Worm (Caenorhabditis elegans) whole organism, midembryonic: Measurements from ENCODE around the gene sex-1.

Experiments
- T22C8.4 ChIP-seq: fragments of 200-800 bp; sonication (Bioruptor generic); IDR thresholded peaks from 2 replicates; pipeline ENCODE4 v1.3.6; 2022; ENCODE audit warnings: missing genetic modification characterization, missing compliant biosample characterization
- cog-1 ChIP-seq: sonication (generic microtip); optimal IDR thresholded peaks from 2 replicates; lab custom pipeline; 2016; ENCODE audit warnings: missing genetic modification characterization, missing compliant biosample characterization
- flt-1 ChIP-seq: fragments of 200-800 bp; sonication (Bioruptor generic); IDR thresholded peaks from 2 replicates; pipeline ENCODE4 v1.3.6; 2022; ENCODE audit warnings: missing genetic modification characterization, missing compliant biosample characterization
- klf-2 ChIP-seq: fragments of 200-800 bp; sonication (Bioruptor generic); conservative IDR thresholded peaks from 2 replicates; pipeline ENCODE4 v1.3.6; 2022; ENCODE audit warnings: missing genetic modification reagents, missing genetic modification characterization, missing compliant biosample characterization
- med-1 ChIP-seq: sonication (generic microtip); optimal IDR thresholded peaks from 2 replicates; lab custom pipeline; 2017; ENCODE audit warnings: missing genetic modification characterization, mild to moderate bottlenecking, missing compliant biosample characterization, antibody characterized with exemption, missing genetic modification reagents; ENCODE audit not compliant: insufficient read depth
- ref-1 ChIP-seq: fragments of 200-800 bp; sonication (Bioruptor generic); conservative IDR thresholded peaks from 2 replicates; pipeline ENCODE4 v1.3.6; 2022; ENCODE audit warnings: missing genetic modification reagents, missing genetic modification characterization, missing compliant biosample characterization
- tab-1 ChIP-seq: fragments of 200-800 bp; sonication (Bioruptor generic); IDR thresholded peaks from 2 replicates; pipeline ENCODE4 v1.3.6; 2022; ENCODE audit warnings: missing genetic modification characterization, missing compliant biosample characterization
- ztf-23 ChIP-seq: fragments of 200-800 bp; sonication (Bioruptor generic); IDR thresholded peaks from 2 replicates; pipeline ENCODE4 v1.3.6; 2022; ENCODE audit warnings: missing genetic modification reagents, missing genetic modification characterization, missing compliant biosample characterization
- ztf-29 ChIP-seq: fragments of 200-800 bp; sonication (Bioruptor generic); IDR thresholded peaks from 2 replicates; pipeline ENCODE4 v1.3.6; 2022; ENCODE audit warnings: missing genetic modification reagents, missing genetic modification characterization, missing compliant biosample characterization

DNA sequence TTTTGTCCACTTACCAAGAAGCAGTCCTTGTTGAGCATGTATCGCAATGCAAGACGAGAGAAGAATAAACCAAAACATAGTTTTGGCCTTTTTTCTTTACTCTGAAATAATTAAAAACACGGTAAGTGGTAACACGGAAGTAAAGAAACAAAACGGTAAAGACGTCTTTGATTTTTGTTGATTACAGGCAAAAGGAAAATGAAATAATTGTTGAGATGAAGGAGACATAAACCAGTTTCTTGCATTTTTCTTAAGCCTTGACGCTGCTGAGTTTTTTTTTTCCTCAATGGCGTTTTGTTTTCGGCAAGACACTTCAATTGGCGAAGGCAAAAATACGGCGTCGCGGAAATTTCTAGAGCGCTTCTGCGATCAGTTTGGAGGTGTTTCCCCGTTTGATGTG is 31.6 kb upstream of the sex-1 start, which contains the start of gene zipt-13:
- TF ChIP-seq ref-1 (GFP tag; lab: Robert Waterston, UW) (no peak), ztf-23 (no peak), cog-1 (tag; lab: Kevin White, UChicago) (no peak), med-1 (no peak), tab-1 (GFP tag; lab: Robert Waterston, UW) (no peak), T22C8.4 (no peak), flt-1 (GFP tag; lab: Robert Waterston, UW) (no peak), ztf-29 (GFP tag; lab: Robert Waterston, UW) (no peak), klf-2 (GFP tag; lab: Robert Waterston, UW) (no peak)
